Fruit fly (Drosophila melanogaster) S2 (cell line): ENCODE results near the gene CG6409.

ENCODE experiments used
- CG8478 ChIP-seq: fragments of >200 bp; optimal IDR thresholded peaks from 2 replicates; lab custom pipeline; 2018
- CTCF ChIP-seq, 2 experiments: fragments of >200 bp; optimal IDR thresholded peaks; 2 replicates each; lab custom pipeline; 2018

DNA sequence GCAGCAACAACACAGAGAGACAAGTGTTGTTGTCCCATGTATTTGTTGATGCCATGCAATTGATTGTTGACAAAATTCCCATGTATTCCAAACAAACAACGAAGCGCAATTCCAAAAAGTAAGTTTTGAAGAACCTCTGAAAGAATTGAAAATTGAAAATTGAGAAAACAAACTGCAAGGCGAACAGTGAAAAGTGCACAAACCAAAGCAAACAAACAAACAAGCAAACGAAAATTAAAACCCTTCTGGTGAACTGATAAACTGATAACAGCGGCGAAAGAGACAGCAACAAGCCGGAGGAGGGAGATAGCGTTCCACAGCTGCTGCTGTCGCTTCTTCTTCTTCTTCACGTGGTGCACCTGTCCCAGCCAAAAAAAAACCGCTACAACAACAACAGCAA is 23.6 kb downstream of the CG6409 start:
- no peak for TF ChIP-seq CTCF (optimal IDR thresholded peaks at IDR 0.05; lab: Kevin White, UChicago)
- TF ChIP-seq CG8478 (lab: Kevin White, UChicago) = no peak
